Fruit fly (Drosophila melanogaster) whole organism, embryonic: ENCODE data around the gene pont.

Experiments
- CG10147 ChIP-seq: fragments of 200-800 bp; sonication (Bioruptor generic); optimal IDR thresholded peaks from 2 replicates; lab custom pipeline; 2019; ENCODE audit warnings: missing biosample characterization, mild to moderate bottlenecking, missing genetic modification characterization, moderate library complexity
- CG11247 ChIP-seq: fragments of 200-800 bp; sonication (Bioruptor generic); IDR thresholded peaks from 2 replicates; pipeline ENCODE4 v1.3.6; 2022; ENCODE audit warnings: missing biosample characterization, missing genetic modification characterization
- CG11504 ChIP-seq: fragments of 200-800 bp; sonication (Bioruptor generic); optimal IDR thresholded peaks from 3 replicates; lab custom pipeline; 2019; ENCODE audit warnings: missing biosample characterization, mild to moderate bottlenecking, missing genetic modification characterization, moderate library complexity
- CG12391 ChIP-seq: fragments of 200-800 bp; sonication (Bioruptor generic); optimal IDR thresholded peaks from 3 replicates; lab custom pipeline; 2018; ENCODE audit warnings: missing biosample characterization, mild to moderate bottlenecking, missing genetic modification characterization, moderate library complexity
- CG12942 ChIP-seq: fragments of 200-800 bp; sonication (Bioruptor generic); optimal IDR thresholded peaks from 3 replicates; lab custom pipeline; 2016; ENCODE audit warnings: missing biosample characterization, missing genetic modification characterization
- CG14860 ChIP-seq: fragments of 200-800 bp; sonication (Bioruptor generic); IDR thresholded peaks from 3 replicates; pipeline ENCODE4 v1.3.6; 2022; ENCODE audit warnings: missing biosample characterization, missing genetic modification characterization; ENCODE audit not compliant: partially characterized antibody
- CG1603 ChIP-seq: fragments of 200-800 bp; sonication (Bioruptor generic); optimal IDR thresholded peaks from 2 replicates; lab custom pipeline; 2019; ENCODE audit warnings: missing biosample characterization, mild to moderate bottlenecking, missing genetic modification characterization, moderate library complexity
- CG1647 ChIP-seq: fragments of 200-800 bp; sonication (Bioruptor generic); optimal IDR thresholded peaks from 3 replicates; lab custom pipeline; 2016; ENCODE audit warnings: missing biosample characterization, missing genetic modification characterization
- CG17359 ChIP-seq: fragments of 200-800 bp; sonication (Bioruptor generic); optimal IDR thresholded peaks from 3 replicates; lab custom pipeline; 2018; ENCODE audit warnings: missing biosample characterization, mild to moderate bottlenecking, missing genetic modification characterization, moderate library complexity
- CG17361 ChIP-seq: fragments of 200-800 bp; sonication (Bioruptor generic); IDR thresholded peaks from 3 replicates; pipeline ENCODE4 v1.3.6; 2022; ENCODE audit warnings: missing biosample characterization, missing genetic modification characterization
- CG17912 ChIP-seq: fragments of 200-800 bp; sonication (Bioruptor generic); optimal IDR thresholded peaks from 2 replicates; lab custom pipeline; 2018; ENCODE audit warnings: missing biosample characterization, mild to moderate bottlenecking, missing genetic modification characterization
- CG18011 ChIP-seq: fragments of 200-800 bp; sonication (Bioruptor generic); optimal IDR thresholded peaks from 2 replicates; lab custom pipeline; 2017; ENCODE audit warnings: missing biosample characterization, missing genetic modification characterization, mild to moderate bottlenecking, moderate library complexity, missing genotype
- CG2129 ChIP-seq: fragments of 200-800 bp; sonication (Bioruptor generic); IDR thresholded peaks from 2 replicates; pipeline ENCODE4 v1.3.6; 2022; ENCODE audit warnings: missing biosample characterization, missing genetic modification characterization; ENCODE audit not compliant: partially characterized antibody
- CG31388 ChIP-seq: fragments of 200-800 bp; sonication (Bioruptor generic); optimal IDR thresholded peaks from 2 replicates; lab custom pipeline; 2016; ENCODE audit warnings: missing biosample characterization, missing genetic modification characterization
- CG31441 ChIP-seq: fragments of 200-800 bp; sonication (Bioruptor generic); IDR thresholded peaks from 2 replicates; pipeline ENCODE4 v1.3.6; 2022; ENCODE audit warnings: missing biosample characterization, missing genetic modification characterization
- CG3407 ChIP-seq: fragments of 200-800 bp; sonication (Bioruptor generic); optimal IDR thresholded peaks from 2 replicates; lab custom pipeline; 2018; ENCODE audit warnings: missing biosample characterization, mild to moderate bottlenecking, missing genetic modification characterization
- CG6791 ChIP-seq: fragments of 200-800 bp; sonication (Bioruptor generic); IDR thresholded peaks from 3 replicates; pipeline ENCODE4 v1.3.6; 2022; ENCODE audit warnings: missing biosample characterization, missing genetic modification characterization; ENCODE audit not compliant: partially characterized antibody
- CkIIα-i1 ChIP-seq: fragments of 200-800 bp; sonication (Bioruptor generic); IDR thresholded peaks from 2 replicates; pipeline ENCODE4 v1.3.6; 2022; ENCODE audit warnings: missing biosample characterization, missing genetic modification characterization
- CoRest ChIP-seq: fragments of 200-800 bp; sonication (Bioruptor generic); optimal IDR thresholded peaks from 3 replicates; lab custom pipeline; 2018; ENCODE audit warnings: missing biosample characterization, mild to moderate bottlenecking, missing genetic modification characterization, moderate library complexity
- Dref ChIP-seq: fragments of 200-800 bp; sonication (Bioruptor generic); IDR thresholded peaks from 2 replicates; pipeline ENCODE4 v1.3.6; 2022; ENCODE audit warnings: missing biosample characterization, missing genetic modification characterization
- H15 ChIP-seq: fragments of 200-800 bp; sonication (Bioruptor generic); IDR thresholded peaks from 3 replicates; pipeline ENCODE4 v1.3.6; 2022; ENCODE audit warnings: missing biosample characterization, missing genetic modification characterization
- HLH54F ChIP-seq: fragments of 200-800 bp; sonication (Bioruptor generic); optimal IDR thresholded peaks from 3 replicates; lab custom pipeline; 2016; ENCODE audit warnings: missing biosample characterization, missing genetic modification characterization
- Hsf ChIP-seq: fragments of 200-800 bp; sonication (Bioruptor generic); optimal IDR thresholded peaks from 3 replicates; lab custom pipeline; 2016; ENCODE audit warnings: missing biosample characterization, missing genetic modification characterization
- Med ChIP-seq: fragments of 200-800 bp; sonication (Bioruptor generic); peaks from one replicate; lab custom pipeline; 2016; ENCODE audit warnings: missing biosample characterization, missing genetic modification characterization, mild to moderate bottlenecking, inconsistent platforms, moderate library complexity
- NC2α ChIP-seq: fragments of 200-800 bp; sonication (Bioruptor generic); optimal IDR thresholded peaks from 2 replicates; lab custom pipeline; 2016; ENCODE audit warnings: missing biosample characterization, missing genetic modification characterization
- Oaz ChIP-seq: fragments of 200-800 bp; sonication (Bioruptor generic); IDR thresholded peaks from 2 replicates; pipeline ENCODE4 v1.3.6; 2022; ENCODE audit warnings: missing biosample characterization, missing genetic modification characterization
- Opbp ChIP-seq: fragments of 200-800 bp; sonication (Bioruptor generic); IDR thresholded peaks from 3 replicates; pipeline ENCODE4 v1.3.6; 2022; ENCODE audit warnings: missing biosample characterization, missing genetic modification characterization; ENCODE audit not compliant: partially characterized antibody
- Pdp1 ChIP-seq, 2 experiments: fragments of 200-800 bp; sonication (Bioruptor generic); optimal IDR thresholded peaks; 3 replicates each; lab custom pipeline; 2016; ENCODE audit warnings: missing biosample characterization in 2 of 2, missing genetic modification characterization in 2 of 2, mild to moderate bottlenecking in 1 of 2, moderate library complexity in 1 of 2
- Ptx1 ChIP-seq: fragments of 200-800 bp; sonication (Bioruptor generic); IDR thresholded peaks from 2 replicates; pipeline ENCODE4 v1.3.6; 2022; ENCODE audit warnings: missing biosample characterization, missing genetic modification characterization
- Sox100B ChIP-seq: fragments of 200-800 bp; sonication (Bioruptor generic); optimal IDR thresholded peaks from 3 replicates; lab custom pipeline; 2018; ENCODE audit warnings: missing biosample characterization, mild to moderate bottlenecking, missing genetic modification characterization
- Ssrp ChIP-seq: fragments of 200-800 bp; sonication (Bioruptor generic); optimal IDR thresholded peaks from 2 replicates; lab custom pipeline; 2018; ENCODE audit warnings: missing biosample characterization, mild to moderate bottlenecking, missing genetic modification characterization, moderate library complexity
- Trl ChIP-seq, 3 experiments: fragments of >200 bp in 2 of 3; fragments of 200-800 bp in 1 of 3; sonication (Bioruptor generic) in 1 of 3; optimal IDR thresholded peaks; 2 replicates in 1 of 3; 3 replicates in 2 of 3; lab custom pipeline; 2016 to 2017; ENCODE audit warnings: missing biosample characterization in 1 of 3, missing genetic modification characterization in 1 of 3
- ac ChIP-seq: fragments of 200-800 bp; sonication (Bioruptor generic); optimal IDR thresholded peaks from 3 replicates; lab custom pipeline; 2017; ENCODE audit warnings: missing biosample characterization, mild to moderate bottlenecking, missing genetic modification characterization
- ara ChIP-seq: fragments of 200-800 bp; sonication (Bioruptor generic); IDR thresholded peaks from 2 replicates; pipeline ENCODE4 v1.3.6; 2022; ENCODE audit warnings: missing biosample characterization, missing genetic modification characterization
- chif ChIP-seq, 2 experiments: fragments of 200-800 bp; sonication (Bioruptor generic); optimal IDR thresholded peaks; 3 replicates each; lab custom pipeline; 2016; ENCODE audit warnings: missing biosample characterization in 2 of 2, missing genetic modification characterization in 2 of 2
- crc ChIP-seq: fragments of 200-800 bp; sonication (Bioruptor generic); optimal IDR thresholded peaks from 2 replicates; lab custom pipeline; 2016; ENCODE audit warnings: missing biosample characterization, missing genetic modification characterization
- croc ChIP-seq: fragments of 200-800 bp; sonication (Bioruptor generic); conservative IDR thresholded peaks from 3 replicates; pipeline ENCODE4 v1.3.6; 2022; ENCODE audit warnings: missing biosample characterization, missing genetic modification characterization
- gem ChIP-seq: fragments of 200-800 bp; sonication (Bioruptor generic); optimal IDR thresholded peaks from 2 replicates; lab custom pipeline; 2019; ENCODE audit warnings: missing biosample characterization, mild to moderate bottlenecking, missing genetic modification characterization, moderate library complexity
- hkb ChIP-seq, 2 experiments: fragments of 200-800 bp in 1 of 2; fragments of >200 bp in 1 of 2; sonication (Bioruptor generic) in 1 of 2; IDR thresholded peaks in 1 of 2; optimal IDR thresholded peaks in 1 of 2; 2 replicates each; pipeline versions ENCODE4 v1.3.6 to Lab custom; 2017 to 2022; ENCODE audit warnings: missing biosample characterization in 1 of 2, missing genetic modification characterization in 1 of 2
- ind ChIP-seq: fragments of 200-800 bp; sonication (Bioruptor generic); optimal IDR thresholded peaks from 3 replicates; lab custom pipeline; 2016; ENCODE audit warnings: missing biosample characterization, missing genetic modification characterization
- phol ChIP-seq: fragments of 200-800 bp; sonication (Bioruptor generic); optimal IDR thresholded peaks from 3 replicates; lab custom pipeline; 2018; ENCODE audit warnings: missing biosample characterization, mild to moderate bottlenecking, missing genetic modification characterization, moderate library complexity
- row ChIP-seq: fragments of 200-800 bp; sonication (Bioruptor generic); IDR thresholded peaks from 3 replicates; pipeline ENCODE4 v1.3.6; 2022; ENCODE audit warnings: missing biosample characterization, missing genetic modification characterization
- scrt ChIP-seq: fragments of 200-800 bp; sonication (Bioruptor generic); optimal IDR thresholded peaks from 2 replicates; lab custom pipeline; 2018; ENCODE audit warnings: missing biosample characterization, mild to moderate bottlenecking, missing genetic modification characterization, moderate library complexity
- sens ChIP-seq: fragments of 200-800 bp; sonication (Bioruptor generic); peaks from one replicate; lab custom pipeline; 2016; ENCODE audit warnings: missing biosample characterization, missing genetic modification characterization
- sim ChIP-seq: fragments of 200-800 bp; sonication (Bioruptor generic); IDR thresholded peaks from 2 replicates; pipeline ENCODE4 v1.3.6; 2022; ENCODE audit warnings: missing biosample characterization, missing genetic modification characterization
- ssp ChIP-seq: fragments of 200-800 bp; sonication (Bioruptor generic); IDR thresholded peaks from 2 replicates; pipeline ENCODE4 v1.3.6; 2022; ENCODE audit warnings: missing biosample characterization, missing genetic modification characterization
- unpg ChIP-seq: fragments of 200-800 bp; sonication (Bioruptor generic); optimal IDR thresholded peaks from 3 replicates; lab custom pipeline; 2018; ENCODE audit warnings: missing biosample characterization, mild to moderate bottlenecking, missing genetic modification characterization, moderate library complexity
- wdn ChIP-seq: fragments of 200-800 bp; sonication (Bioruptor generic); IDR thresholded peaks from 2 replicates; pipeline ENCODE4 v1.3.6; 2022; ENCODE audit warnings: missing biosample characterization, missing genetic modification characterization
- z ChIP-seq: fragments of 200-800 bp; sonication (Bioruptor generic); IDR thresholded peaks from 3 replicates; pipeline ENCODE4 v1.3.6; 2022; ENCODE audit warnings: missing biosample characterization, missing genetic modification characterization
- zen2 ChIP-seq: fragments of 200-800 bp; sonication (Bioruptor generic); IDR thresholded peaks from 3 replicates; pipeline ENCODE4 v1.3.6; 2022; ENCODE audit warnings: missing biosample characterization, missing genetic modification characterization; ENCODE audit not compliant: partially characterized antibody

The pont gene

dm6 chr3R:10272695-10273094, 10.8 kb downstream of the pont start (continued):
- TF ChIP-seq ac (no peak), croc (no peak; the same call in 2 of the 3 replicates), Trl (optimal IDR thresholded peaks at IDR 0.05; lab: Kevin White, UChicago) (no peak), Trl (GFP tag; optimal IDR thresholded peaks at IDR 0.05; lab: Kevin White, UChicago) (no peak), NC2α (GFP tag; lab: Kevin White, UChicago) (no peak), Dref (GFP tag; lab: Robert Waterston, UW) (no peak), sim (GFP tag; lab: Robert Waterston, UW) (no peak), crc (no peak), CG14860 (GFP tag; lab: Robert Waterston, UW) (no peak), CG12942 (no peak), CG17359 (tag; lab: Kevin White, UChicago) (no peak), CG17912 (GFP tag; lab: Kevin White, UChicago) (no peak), CG11504 (tag; lab: Kevin White, UChicago) (peak; percentile 57), Sox100B (GFP tag; lab: Kevin White, UChicago) (peak; percentile 14), hkb (optimal IDR thresholded peaks at IDR 0.05; lab: Kevin White, UChicago) (no peak), hkb (GFP tag; IDR thresholded peaks at IDR 0.05; lab: Robert Waterston, UW) (peak; percentile 64; the same call in 1 of the 2 replicates), CG3407 (GFP tag; lab: Kevin White, UChicago) (no peak), CG6791 (GFP tag; lab: Robert Waterston, UW) (no peak), row (GFP tag; lab: Robert Waterston, UW) (peak; percentile 50), Ptx1 (GFP tag; lab: Robert Waterston, UW) (peak; percentile 45; the same call in 1 of the 2 replicates), CG11247 (GFP tag; lab: Robert Waterston, UW) (no peak), CG17361 (GFP tag; lab: Robert Waterston, UW) (0 out of 3 replicates have a peak, but pooled peaks have one; percentile 33), zen2 (no peak), gem (tag; lab: Kevin White, UChicago) (peak; percentile 59), scrt (GFP tag; lab: Kevin White, UChicago) (no peak), CG18011 (GFP tag; lab: Kevin White, UChicago) (no peak), CoRest (tag; lab: Kevin White, UChicago) (peak; percentile 21), chif (GFP tag; optimal IDR thresholded peaks at IDR 0.05; lab: Kevin White, UChicago) (peak in 1 of 2 experiments; percentile 6), CG31388 (no peak), ind (GFP tag; lab: Kevin White, UChicago) (no peak), ara (GFP tag; lab: Robert Waterston, UW) (no peak), CG2129 (GFP tag; lab: Robert Waterston, UW) (no peak), Opbp (GFP tag; lab: Robert Waterston, UW) (no peak), Pdp1 (GFP tag; optimal IDR thresholded peaks at IDR 0.05; lab: Kevin White, UChicago) (peak in 1 of 2 experiments; percentile 10), Ssrp (tag; lab: Kevin White, UChicago) (peak; percentile 6), CG10147 (GFP tag; lab: Kevin White, UChicago) (no peak), z (no peak), Oaz (no peak), CG1603 (tag; lab: Kevin White, UChicago) (no peak), ssp (0 out of 2 replicates have a peak, but pooled peaks have one; percentile 11), CG12391 (tag; lab: Kevin White, UChicago) (peak; percentile 18), Med (peak; percentile 53), phol (tag; lab: Kevin White, UChicago) (peak; percentile 11), sens (GFP tag; lab: Kevin White, UChicago) (peak; percentile 84), HLH54F (GFP tag; lab: Kevin White, UChicago) (no peak), CG31441 (peak; percentile 19; the same call in 1 of the 2 replicates), Hsf (GFP tag; lab: Kevin White, UChicago) (no peak), wdn (no peak), unpg (peak; percentile 32), CkIIα-i1 (GFP tag; lab: Robert Waterston, UW) (no peak), H15 (GFP tag; lab: Robert Waterston, UW) (no peak), CG1647 (GFP tag; lab: Kevin White, UChicago) (no peak)
